Fruit fly (Drosophila melanogaster) whole organism, embryonic: ENCODE data around the gene Mob3.

ENCODE experiments used
- ATbp ChIP-seq: fragments of 200-800 bp; sonication (Bioruptor generic); optimal IDR thresholded peaks from 2 replicates; lab custom pipeline; 2017; ENCODE audit warnings: missing biosample characterization, mild to moderate bottlenecking, missing genetic modification characterization, missing genetic modification reagents
- Atf3 ChIP-seq: fragments of 200-800 bp; sonication (Bioruptor generic); optimal IDR thresholded peaks from 3 replicates; lab custom pipeline; 2016; ENCODE audit warnings: missing biosample characterization, missing genetic modification characterization
- Awh ChIP-seq: fragments of 200-800 bp; sonication (Bioruptor generic); IDR thresholded peaks from 2 replicates; pipeline ENCODE4, ENCODE4 v1.3.6; 2022; ENCODE audit warnings: missing biosample characterization, missing genetic modification characterization
- CG10321 ChIP-seq: fragments of 200-800 bp; sonication (Bioruptor generic); IDR thresholded peaks from 2 replicates; pipeline ENCODE4 v1.3.6; 2022; ENCODE audit warnings: missing biosample characterization, missing genetic modification characterization
- CG12769 ChIP-seq: fragments of 200-800 bp; sonication (Bioruptor generic); optimal IDR thresholded peaks from 2 replicates; lab custom pipeline; 2019; ENCODE audit warnings: missing biosample characterization, mild to moderate bottlenecking, missing genetic modification characterization, moderate library complexity
- CG15479 ChIP-seq: fragments of 200-800 bp; sonication (Bioruptor generic); optimal IDR thresholded peaks from 3 replicates; lab custom pipeline; 2019; ENCODE audit warnings: missing biosample characterization, mild to moderate bottlenecking, missing genetic modification characterization, moderate library complexity
- CG15601 ChIP-seq: fragments of 200-800 bp; sonication (Bioruptor generic); optimal IDR thresholded peaks from 3 replicates; lab custom pipeline; 2019; ENCODE audit warnings: missing biosample characterization, mild to moderate bottlenecking, missing genetic modification characterization, moderate library complexity
- CG1603 ChIP-seq: fragments of 200-800 bp; sonication (Bioruptor generic); optimal IDR thresholded peaks from 2 replicates; lab custom pipeline; 2019; ENCODE audit warnings: missing biosample characterization, mild to moderate bottlenecking, missing genetic modification characterization, moderate library complexity
- CG17359 ChIP-seq: fragments of 200-800 bp; sonication (Bioruptor generic); optimal IDR thresholded peaks from 3 replicates; lab custom pipeline; 2018; ENCODE audit warnings: missing biosample characterization, mild to moderate bottlenecking, missing genetic modification characterization, moderate library complexity
- CG17568 ChIP-seq: fragments of 200-800 bp; sonication (Bioruptor generic); optimal IDR thresholded peaks from 2 replicates; lab custom pipeline; 2018; ENCODE audit warnings: missing biosample characterization, mild to moderate bottlenecking, missing genetic modification characterization, moderate library complexity
- CG1832 ChIP-seq: fragments of 200-800 bp; sonication (Bioruptor generic); optimal IDR thresholded peaks from 2 replicates; lab custom pipeline; 2017; ENCODE audit warnings: missing biosample characterization, mild to moderate bottlenecking, missing genetic modification characterization, inconsistent platforms
- CG2202 ChIP-seq: fragments of 200-800 bp; sonication (Bioruptor generic); optimal IDR thresholded peaks from 2 replicates; lab custom pipeline; 2018; ENCODE audit warnings: missing biosample characterization, mild to moderate bottlenecking, missing genetic modification characterization
- CG2712 ChIP-seq: fragments of 200-800 bp; optimal IDR thresholded peaks from 3 replicates; lab custom pipeline; 2019; ENCODE audit warnings: missing biosample characterization, mild to moderate bottlenecking, missing genetic modification characterization, moderate library complexity
- CG30431 ChIP-seq: fragments of 200-800 bp; sonication (Bioruptor generic); optimal IDR thresholded peaks from 2 replicates; lab custom pipeline; 2017; ENCODE audit warnings: missing biosample characterization, missing genetic modification characterization
- CG31365 ChIP-seq: fragments of 200-800 bp; sonication (Bioruptor generic); optimal IDR thresholded peaks from 2 replicates; lab custom pipeline; 2018; ENCODE audit warnings: missing biosample characterization, mild to moderate bottlenecking, missing genetic modification characterization
- CG3726 ChIP-seq: fragments of 200-800 bp; sonication (Bioruptor generic); IDR thresholded peaks from 3 replicates; pipeline ENCODE4, ENCODE4 v1.3.6; 2022; ENCODE audit warnings: missing biosample characterization, missing genetic modification characterization
- CG3847 ChIP-seq: fragments of 200-800 bp; sonication (Bioruptor generic); IDR thresholded peaks from 2 replicates; pipeline ENCODE4 v1.3.6; 2022; ENCODE audit warnings: missing biosample characterization, missing genetic modification characterization
- CG6254 ChIP-seq: fragments of 200-800 bp; sonication (Bioruptor generic); optimal IDR thresholded peaks from 3 replicates; lab custom pipeline; 2017; ENCODE audit warnings: mild to moderate bottlenecking, missing biosample characterization, missing genetic modification reagents, missing genetic modification characterization
- CG8281 ChIP-seq: fragments of 200-800 bp; sonication (Bioruptor generic); optimal IDR thresholded peaks from 2 replicates; lab custom pipeline; 2018; ENCODE audit warnings: missing biosample characterization, mild to moderate bottlenecking, missing genetic modification characterization, moderate library complexity
- Dip2 ChIP-seq: fragments of 200-800 bp; sonication (Bioruptor generic); IDR thresholded peaks from 2 replicates; pipeline ENCODE4 v1.3.6; 2022; ENCODE audit warnings: missing biosample characterization, missing genetic modification characterization
- Fer2 ChIP-seq: fragments of 200-800 bp; sonication (Bioruptor generic); optimal IDR thresholded peaks from 2 replicates; lab custom pipeline; 2018; ENCODE audit warnings: missing biosample characterization, mild to moderate bottlenecking, missing genetic modification characterization, moderate library complexity
- Kr ChIP-seq: fragments of 200-800 bp; sonication (Bioruptor generic); optimal IDR thresholded peaks from 2 replicates; lab custom pipeline; 2017; ENCODE audit warnings: missing biosample characterization, mild to moderate bottlenecking, missing genetic modification characterization
- Lim3 ChIP-seq: fragments of 200-800 bp; sonication (Bioruptor generic); IDR thresholded peaks from 2 replicates; pipeline ENCODE4 v1.3.6; 2022; ENCODE audit warnings: missing biosample characterization, missing genetic modification characterization
- MESR4 ChIP-seq: fragments of 200-800 bp; sonication (Bioruptor generic); optimal IDR thresholded peaks from 2 replicates; lab custom pipeline; 2018; ENCODE audit warnings: missing biosample characterization, mild to moderate bottlenecking, missing genetic modification characterization, moderate library complexity
- Myb ChIP-seq: fragments of 200-800 bp; sonication (Bioruptor generic); optimal IDR thresholded peaks from 2 replicates; lab custom pipeline; 2016; ENCODE audit warnings: missing biosample characterization, missing genetic modification characterization
- Ssrp ChIP-seq: fragments of 200-800 bp; sonication (Bioruptor generic); optimal IDR thresholded peaks from 2 replicates; lab custom pipeline; 2018; ENCODE audit warnings: missing biosample characterization, mild to moderate bottlenecking, missing genetic modification characterization, moderate library complexity
- Usf ChIP-seq: fragments of 200-800 bp; sonication (Bioruptor generic); optimal IDR thresholded peaks from 2 replicates; lab custom pipeline; 2017; ENCODE audit warnings: missing genotype, missing biosample characterization, missing genetic modification characterization
- ase ChIP-seq: fragments of 200-800 bp; sonication (Bioruptor generic); IDR thresholded peaks from 3 replicates; pipeline ENCODE4 v1.3.6; 2022; ENCODE audit warnings: missing biosample characterization, missing genetic modification characterization
- croc ChIP-seq: fragments of 200-800 bp; sonication (Bioruptor generic); conservative IDR thresholded peaks from 3 replicates; pipeline ENCODE4 v1.3.6; 2022; ENCODE audit warnings: missing biosample characterization, missing genetic modification characterization
- esg ChIP-seq: fragments of 200-800 bp; sonication (Bioruptor generic); conservative IDR thresholded peaks from 2 replicates; pipeline ENCODE4 v1.3.6; 2022; ENCODE audit warnings: missing biosample characterization, missing genetic modification characterization
- ftz-f1 ChIP-seq: fragments of 200-800 bp; sonication (Bioruptor generic); optimal IDR thresholded peaks from 2 replicates; lab custom pipeline; 2016; ENCODE audit warnings: missing biosample characterization, missing genetic modification characterization
- grn ChIP-seq: fragments of 200-800 bp; sonication (Bioruptor generic); optimal IDR thresholded peaks from 3 replicates; lab custom pipeline; 2017; ENCODE audit warnings: missing biosample characterization, missing genetic modification characterization
- insv ChIP-seq, 2 experiments: fragments of 200-800 bp; sonication (Bioruptor generic); optimal IDR thresholded peaks; 3 replicates each; lab custom pipeline; 2016 to 2018; ENCODE audit warnings: missing biosample characterization in 2 of 2, missing genetic modification characterization in 2 of 2
- jumu ChIP-seq: fragments of 200-800 bp; sonication (Bioruptor generic); optimal IDR thresholded peaks from 3 replicates; lab custom pipeline; 2016; ENCODE audit warnings: missing biosample characterization, missing genetic modification characterization
- ken ChIP-seq: fragments of 200-800 bp; sonication (Bioruptor generic); IDR thresholded peaks from 3 replicates; pipeline ENCODE4 v1.3.6; 2022; ENCODE audit warnings: missing biosample characterization, missing genetic modification characterization
- lilli ChIP-seq: fragments of 200-800 bp; sonication (Bioruptor generic); optimal IDR thresholded peaks from 3 replicates; lab custom pipeline; 2016; ENCODE audit warnings: missing biosample characterization, missing genetic modification characterization
- lola ChIP-seq, 3 experiments: fragments of >200 bp in 2 of 3; fragments of 200-800 bp in 1 of 3; sonication (Bioruptor generic) in 1 of 3; optimal IDR thresholded peaks; 2 replicates each; lab custom pipeline; 2017 to 2019; ENCODE audit warnings: missing biosample characterization in 3 of 3, missing genetic modification characterization in 3 of 3, mild to moderate bottlenecking in 1 of 3, moderate library complexity in 1 of 3
- nerfin-1 ChIP-seq: fragments of 200-800 bp; sonication (Bioruptor generic); optimal IDR thresholded peaks from 3 replicates; lab custom pipeline; 2019; ENCODE audit warnings: missing biosample characterization, mild to moderate bottlenecking, missing genetic modification characterization, moderate library complexity
- odd ChIP-seq: fragments of 200-800 bp; sonication (Bioruptor generic); optimal IDR thresholded peaks from 2 replicates; lab custom pipeline; 2017; ENCODE audit warnings: missing biosample characterization, mild to moderate bottlenecking, missing genetic modification characterization
- p53 ChIP-seq: fragments of 200-800 bp; sonication (Bioruptor generic); optimal IDR thresholded peaks from 2 replicates; lab custom pipeline; 2016; ENCODE audit warnings: missing biosample characterization, missing genetic modification characterization
- prd ChIP-seq, 3 experiments: fragments of >200 bp in 2 of 3; fragments of 200-800 bp in 1 of 3; sonication (Bioruptor generic) in 1 of 3; optimal IDR thresholded peaks in 2 of 3; IDR thresholded peaks in 1 of 3; 2 replicates in 2 of 3; 3 replicates in 1 of 3; pipeline versions ENCODE4 v1.3.6 to Lab custom; 2017 to 2022; ENCODE audit warnings: missing biosample characterization in 1 of 3, missing genetic modification characterization in 1 of 3
- pros ChIP-seq: fragments of 200-800 bp; sonication (Bioruptor generic); optimal IDR thresholded peaks from 3 replicates; lab custom pipeline; 2019; ENCODE audit warnings: missing biosample characterization, mild to moderate bottlenecking, missing genetic modification characterization, moderate library complexity
- pzg ChIP-seq: fragments of 200-800 bp; sonication (Bioruptor generic); optimal IDR thresholded peaks from 3 replicates; lab custom pipeline; 2018; ENCODE audit warnings: missing biosample characterization, mild to moderate bottlenecking, missing genetic modification characterization, moderate library complexity
- schlank ChIP-seq: fragments of 200-800 bp; sonication (Bioruptor generic); optimal IDR thresholded peaks from 2 replicates; lab custom pipeline; 2018; ENCODE audit warnings: missing biosample characterization, mild to moderate bottlenecking, missing genetic modification characterization
- sisA ChIP-seq: fragments of 200-800 bp; sonication (Bioruptor generic); IDR thresholded peaks from 2 replicates; pipeline ENCODE4 v1.3.6; 2022; ENCODE audit warnings: missing biosample characterization, missing genetic modification characterization
- stwl ChIP-seq: fragments of 200-800 bp; sonication (Bioruptor generic); optimal IDR thresholded peaks from 3 replicates; lab custom pipeline; 2018; ENCODE audit warnings: missing biosample characterization, mild to moderate bottlenecking, missing genetic modification characterization, moderate library complexity
- tio ChIP-seq: fragments of 200-800 bp; sonication (Bioruptor generic); optimal IDR thresholded peaks from 2 replicates; lab custom pipeline; 2017; ENCODE audit warnings: missing biosample characterization, missing genetic modification characterization, inconsistent platforms
- tna ChIP-seq: fragments of 200-800 bp; sonication (Bioruptor generic); IDR thresholded peaks from 2 replicates; pipeline ENCODE4 v1.3.6; 2022; ENCODE audit warnings: missing biosample characterization, missing genetic modification characterization; ENCODE audit not compliant: partially characterized antibody
- zen2 ChIP-seq: fragments of 200-800 bp; sonication (Bioruptor generic); IDR thresholded peaks from 3 replicates; pipeline ENCODE4 v1.3.6; 2022; ENCODE audit warnings: missing biosample characterization, missing genetic modification characterization; ENCODE audit not compliant: partially characterized antibody

Mob3 gene

dm6 chr2L:10310614-10311382, 45.7 kb downstream of the Mob3 start, which contains the start of gene Cdk5alpha (continued):
- TF ChIP-seq CG30431, result no peak
- peak; percentile 26 for TF ChIP-seq CG15601 (tag; lab: Kevin White, UChicago)
- TF ChIP-seq lilli (GFP tag; lab: Kevin White, UChicago), result peak; percentile 24
- TF ChIP-seq MESR4 (GFP tag; lab: Kevin White, UChicago), result peak; percentile 8
- TF ChIP-seq sisA (GFP tag; lab: Robert Waterston, UW), result no peak
- TF ChIP-seq ken (GFP tag; lab: Robert Waterston, UW), result no peak
- TF ChIP-seq ATbp (GFP tag; lab: Kevin White, UChicago), result no peak
- TF ChIP-seq nerfin-1 (tag; lab: Kevin White, UChicago), result peak; percentile 22
- TF ChIP-seq Ssrp (tag; lab: Kevin White, UChicago), result no peak
- TF ChIP-seq CG2712 (tag; lab: Kevin White, UChicago), result no peak
- TF ChIP-seq jumu (GFP tag; lab: Kevin White, UChicago), result no peak
- TF ChIP-seq CG3847, result no peak
- TF ChIP-seq Lim3, result no peak
- TF ChIP-seq pros (GFP tag; lab: Kevin White, UChicago), result no peak
- TF ChIP-seq CG17359 (tag; lab: Kevin White, UChicago), result no peak
- peak; percentile 32 for TF ChIP-seq CG1603 (tag; lab: Kevin White, UChicago)
- no peak for TF ChIP-seq lola (GFP tag; optimal IDR thresholded peaks at IDR 0.05; lab: Kevin White, UChicago)
- no peak for TF ChIP-seq CG6254 (GFP tag; lab: Kevin White, UChicago)
- no peak for TF ChIP-seq Dip2 (GFP tag; lab: Robert Waterston, UW)
- peak; percentile 18 for TF ChIP-seq pzg (GFP tag; lab: Kevin White, UChicago)
- no peak for TF ChIP-seq Kr
- no peak for TF ChIP-seq ftz-f1 (GFP tag; lab: Kevin White, UChicago)
- TF ChIP-seq CG12769 (tag; lab: Kevin White, UChicago), result no peak
- no peak for TF ChIP-seq tio
- TF ChIP-seq odd (GFP tag; lab: Kevin White, UChicago), result no peak
- TF ChIP-seq schlank, result no peak
- no peak for TF ChIP-seq CG15479
- TF ChIP-seq CG31365 (tag; lab: Kevin White, UChicago), result no peak
- TF ChIP-seq CG10321 (GFP tag; lab: Robert Waterston, UW), result no peak
- TF ChIP-seq Myb (GFP tag; lab: Kevin White, UChicago), result peak; percentile 41
- no peak for TF ChIP-seq Atf3 (GFP tag; lab: Kevin White, UChicago)
- TF ChIP-seq insv (GFP tag; optimal IDR thresholded peaks at IDR 0.05; lab: Kevin White, UChicago), result no peak
- no peak for TF ChIP-seq CG1832
- no peak for TF ChIP-seq croc (GFP tag; lab: Robert Waterston, UW)
- no peak for TF ChIP-seq CG2202 (tag; lab: Kevin White, UChicago)
- TF ChIP-seq CG17568 (GFP tag; lab: Kevin White, UChicago), result no peak
- no peak for TF ChIP-seq p53 (GFP tag; lab: Kevin White, UChicago)
- TF ChIP-seq ase (GFP tag; lab: Robert Waterston, UW), result no peak
- no peak for TF ChIP-seq CG8281 (tag; lab: Kevin White, UChicago)
- TF ChIP-seq Fer2, result no peak
- no peak for TF ChIP-seq esg (GFP tag; lab: Robert Waterston, UW)
- no peak for TF ChIP-seq tna (GFP tag; lab: Robert Waterston, UW)
- no peak for TF ChIP-seq CG3726 (GFP tag; lab: Robert Waterston, UW)
- TF ChIP-seq grn, result peak; percentile 24
- TF ChIP-seq Usf (GFP tag; lab: Kevin White, UChicago), result no peak
- peak; percentile 98 for TF ChIP-seq stwl (tag; lab: Kevin White, UChicago)
- TF ChIP-seq Awh (GFP tag; lab: Robert Waterston, UW), result no peak
- TF ChIP-seq zen2, result no peak
- no peak for TF ChIP-seq prd (optimal IDR thresholded peaks at IDR 0.05; lab: Kevin White, UChicago)
- no peak for TF ChIP-seq prd (GFP tag; IDR thresholded peaks at IDR 0.05; lab: Robert Waterston, UW)
